Fruit fly (Drosophila melanogaster): Measurements from ENCODE around the gene CG34169.

CG34169 gene

DNA sequence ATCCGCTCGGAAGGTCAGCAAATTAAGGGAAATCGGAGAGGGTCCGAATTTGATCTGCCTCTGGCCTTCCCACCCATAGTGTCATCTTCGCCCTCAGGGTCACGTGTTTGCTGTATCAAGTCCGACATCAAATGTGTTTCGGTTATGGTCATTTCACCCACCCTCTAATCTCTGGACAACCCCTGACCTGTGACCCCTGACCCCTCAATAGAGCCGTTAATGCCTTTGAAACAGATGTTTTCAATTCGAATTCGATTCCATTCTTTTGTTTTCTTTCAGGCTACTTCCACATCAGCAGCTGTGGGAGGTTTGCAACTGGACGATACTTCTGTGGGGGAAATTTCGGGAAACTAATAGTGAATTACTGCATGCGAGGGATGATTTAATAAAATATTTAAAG is 48.2 kb downstream of the CG34169 start:
- TF ChIP-seq Crg-1 (GFP tag; optimal IDR thresholded peaks at IDR 0.05): no peak
- no peak for TF ChIP-seq CG7101 (tag; optimal IDR thresholded peaks at IDR 0.05)
- TF ChIP-seq cic (GFP tag; optimal IDR thresholded peaks at IDR 0.05): no peak
- TF ChIP-seq Mnt (GFP tag; optimal IDR thresholded peaks at IDR 0.05): no peak
- no peak for TF ChIP-seq toe (GFP tag; optimal IDR thresholded peaks at IDR 0.05)
- no peak for TF ChIP-seq ovo (GFP tag; optimal IDR thresholded peaks at IDR 0.05)
- no peak for TF ChIP-seq CG33017 (tag; optimal IDR thresholded peaks at IDR 0.05)
- TF ChIP-seq tj (GFP tag; optimal IDR thresholded peaks at IDR 0.05): no peak
- no peak for TF ChIP-seq CG1620 (GFP tag; optimal IDR thresholded peaks at IDR 0.05)
- no peak for TF ChIP-seq bab1 (GFP tag; optimal IDR thresholded peaks at IDR 0.05)

dm6 chr2L:17222176-17222575 is 48.9 kb downstream of the CG34169 start:
- TF ChIP-seq bab1 (GFP tag; optimal IDR thresholded peaks at IDR 0.05): no peak
- TF ChIP-seq kay (GFP tag; ENCODE audit: borderline replicate concordance): no peak

DNA sequence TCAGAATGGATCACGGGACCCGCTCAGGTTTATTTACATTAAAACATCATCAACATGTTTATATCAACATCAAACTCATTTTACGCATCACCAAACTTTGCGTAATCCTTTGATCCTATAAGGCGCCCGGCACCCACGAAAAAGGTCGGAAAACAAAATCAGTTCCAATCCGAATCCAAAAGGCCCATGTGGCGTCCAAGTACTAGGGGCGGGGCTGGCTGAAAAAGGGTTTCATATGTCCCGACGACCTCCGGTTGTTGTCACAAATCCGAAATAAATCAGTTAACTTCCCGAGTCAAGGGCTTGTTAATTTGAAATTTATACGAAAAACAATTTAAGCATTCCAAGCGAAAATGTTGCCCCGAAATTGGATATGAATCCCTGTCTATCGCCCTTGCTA is 50.2 kb downstream of the CG34169 start:
- TF ChIP-seq CG11617 (GFP tag; optimal IDR thresholded peaks at IDR 0.05) (no peak), ovo (GFP tag; optimal IDR thresholded peaks at IDR 0.05) (no peak), Crg-1 (GFP tag; optimal IDR thresholded peaks at IDR 0.05) (no peak), Hr96 (GFP tag; optimal IDR thresholded peaks at IDR 0.05) (no peak), kay (GFP tag; ENCODE audit: borderline replicate concordance) (no peak), cnc (optimal IDR thresholded peaks at IDR 0.05) (no peak), toe (GFP tag; optimal IDR thresholded peaks at IDR 0.05) (no peak), tj (GFP tag; optimal IDR thresholded peaks at IDR 0.05) (no peak), CG7045 (GFP tag; optimal IDR thresholded peaks at IDR 0.05) (no peak), CG1620 (GFP tag; optimal IDR thresholded peaks at IDR 0.05) (no peak), pad (GFP tag; optimal IDR thresholded peaks at IDR 0.05) (no peak), Clk (GFP tag; optimal IDR thresholded peaks at IDR 0.05) (no peak), CG14711 (tag; optimal IDR thresholded peaks at IDR 0.05) (no peak), CG7101 (tag; optimal IDR thresholded peaks at IDR 0.05) (no peak)

All from whole organism, adult.